Worm (Caenorhabditis elegans) whole organism, L2 larva: ENCODE data around the gene rga-5.

ENCODE experiments used
- C34F6.9 ChIP-seq: fragments of 150-350 bp; optimal IDR thresholded peaks from 2 replicates; lab custom pipeline; 2014; ENCODE audit warnings: missing biosample characterization, missing genetic modification characterization
- F13H6.1 ChIP-seq: sonication (generic microtip); optimal IDR thresholded peaks from 2 replicates; lab custom pipeline; 2016; ENCODE audit warnings: missing genetic modification characterization, missing compliant biosample characterization
- ZK546.5 ChIP-seq: sonication (generic microtip); optimal IDR thresholded peaks from 2 replicates; lab custom pipeline; 2017; ENCODE audit warnings: missing biosample characterization, missing genetic modification characterization
- alr-1 ChIP-seq: fragments of 150-350 bp; optimal IDR thresholded peaks from 2 replicates; lab custom pipeline; 2014; ENCODE audit warnings: missing biosample characterization, missing genetic modification characterization
- aly-2 ChIP-seq: fragments of 150-350 bp; optimal IDR thresholded peaks from 2 replicates; lab custom pipeline; 2014; ENCODE audit warnings: missing biosample characterization, missing genetic modification characterization
- ama-1 ChIP-seq: fragments of 150-350 bp; optimal IDR thresholded peaks from 2 replicates; lab custom pipeline; 2018; ENCODE audit warnings: inconsistent platforms
- ceh-16 ChIP-seq: fragments of 150-350 bp; optimal IDR thresholded peaks from 2 replicates; lab custom pipeline; 2014; ENCODE audit warnings: missing biosample characterization, missing genetic modification characterization
- ceh-82 ChIP-seq: fragments of 150-350 bp; optimal IDR thresholded peaks from 2 replicates; lab custom pipeline; 2014; ENCODE audit warnings: missing biosample characterization, missing genetic modification characterization
- crh-2 ChIP-seq: sonication (generic microtip); optimal IDR thresholded peaks from 2 replicates; lab custom pipeline; 2017; ENCODE audit warnings: missing biosample characterization, missing genetic modification characterization
- dmd-4 ChIP-seq: sonication (generic microtip); optimal IDR thresholded peaks from 2 replicates; lab custom pipeline; 2017; ENCODE audit warnings: missing biosample characterization, missing genetic modification characterization
- elt-1 ChIP-seq: fragments of 150-350 bp; optimal IDR thresholded peaks from 2 replicates; lab custom pipeline; 2014; ENCODE audit warnings: missing biosample characterization, missing genetic modification characterization
- fos-1 ChIP-seq: fragments of 150-350 bp; optimal IDR thresholded peaks from 2 replicates; lab custom pipeline; 2014; ENCODE audit warnings: missing biosample characterization, missing genetic modification characterization
- gmeb-1 ChIP-seq: fragments of 150-350 bp; optimal IDR thresholded peaks from 2 replicates; lab custom pipeline; 2014; ENCODE audit warnings: missing biosample characterization, missing genetic modification characterization
- lin-11 ChIP-seq: fragments of 150-350 bp; sonication (generic microtip); optimal IDR thresholded peaks from 2 replicates; lab custom pipeline; 2014; ENCODE audit warnings: missing biosample characterization, missing genetic modification characterization, inconsistent platforms, mixed read lengths
- lsy-2 ChIP-seq, 2 experiments: fragments of 150-350 bp in 1 of 2; sonication (generic microtip) in 1 of 2; optimal IDR thresholded peaks; 2 replicates each; lab custom pipeline; 2014 to 2017; ENCODE audit warnings: missing biosample characterization in 2 of 2, missing genetic modification characterization in 2 of 2
- mab-5 ChIP-seq: fragments of 150-350 bp; optimal IDR thresholded peaks from 2 replicates; lab custom pipeline; 2014; ENCODE audit warnings: missing biosample characterization, missing genetic modification characterization
- mbf-1 ChIP-seq: sonication (generic microtip); optimal IDR thresholded peaks from 2 replicates; lab custom pipeline; 2017; ENCODE audit warnings: missing biosample characterization, missing genetic modification characterization
- mdl-1 ChIP-seq, 2 experiments: fragments of 150-350 bp in 1 of 2; sonication (generic microtip) in 1 of 2; optimal IDR thresholded peaks; 2 replicates each; lab custom pipeline; 2017; ENCODE audit warnings: missing biosample characterization in 2 of 2, missing genetic modification characterization in 2 of 2
- nhr-10 ChIP-seq: sonication (generic microtip); optimal IDR thresholded peaks from 2 replicates; lab custom pipeline; 2017; ENCODE audit warnings: missing biosample characterization, missing genetic modification characterization
- nhr-12 ChIP-seq: fragments of 150-350 bp; optimal IDR thresholded peaks from 2 replicates; lab custom pipeline; 2014; ENCODE audit warnings: missing biosample characterization, missing genetic modification characterization
- nhr-129 ChIP-seq: fragments of 150-350 bp; optimal IDR thresholded peaks from 2 replicates; lab custom pipeline; 2014; ENCODE audit warnings: missing biosample characterization, missing genetic modification characterization
- nhr-21 ChIP-seq: fragments of 150-350 bp; optimal IDR thresholded peaks from 2 replicates; lab custom pipeline; 2014; ENCODE audit warnings: missing biosample characterization, missing genetic modification characterization
- nhr-23 ChIP-seq: fragments of 150-350 bp; optimal IDR thresholded peaks from 2 replicates; lab custom pipeline; 2014; ENCODE audit warnings: missing biosample characterization, missing genetic modification reagents, missing genetic modification characterization
- nhr-237 ChIP-seq: fragments of 150-350 bp; optimal IDR thresholded peaks from 2 replicates; lab custom pipeline; 2014; ENCODE audit warnings: missing biosample characterization, missing genetic modification characterization
- nhr-25 ChIP-seq: fragments of 150-350 bp; sonication (generic microtip); optimal IDR thresholded peaks from 3 replicates; lab custom pipeline; 2014; ENCODE audit warnings: missing biosample characterization, missing genetic modification characterization
- nhr-6 ChIP-seq: fragments of 150-350 bp; optimal IDR thresholded peaks from 2 replicates; lab custom pipeline; 2014; ENCODE audit warnings: missing biosample characterization, missing genetic modification characterization
- peb-1 ChIP-seq: fragments of 150-350 bp; optimal IDR thresholded peaks from 2 replicates; lab custom pipeline; 2014; ENCODE audit warnings: missing biosample characterization, missing genetic modification characterization
- sem-4 ChIP-seq: fragments of 150-350 bp; optimal IDR thresholded peaks from 2 replicates; lab custom pipeline; 2014; ENCODE audit warnings: missing biosample characterization, missing genetic modification reagents, missing genetic modification characterization
- skn-1 ChIP-seq: sonication (generic microtip); optimal IDR thresholded peaks from 2 replicates; lab custom pipeline; 2017; ENCODE audit warnings: missing biosample characterization, missing genetic modification characterization
- sma-3 ChIP-seq: sonication (generic microtip); optimal IDR thresholded peaks from 2 replicates; lab custom pipeline; 2016; ENCODE audit warnings: missing genetic modification reagents, missing genetic modification characterization, missing compliant biosample characterization
- sma-9 ChIP-seq, 2 experiments: fragments of 150-350 bp in 1 of 2; sonication (generic microtip) in 1 of 2; optimal IDR thresholded peaks; 2 replicates each; lab custom pipeline; 2014 to 2016; ENCODE audit warnings: missing genetic modification characterization in 2 of 2, mild to moderate bottlenecking in 1 of 2, missing biosample characterization in 1 of 2, missing compliant biosample characterization in 1 of 2, missing genetic modification reagents in 1 of 2, moderate library complexity in 1 of 2
- snpc-4 ChIP-seq: fragments of 150-350 bp; optimal IDR thresholded peaks from 2 replicates; lab custom pipeline; 2014; ENCODE audit warnings: missing biosample characterization, missing genetic modification characterization
- unc-39 ChIP-seq: fragments of 150-350 bp; optimal IDR thresholded peaks from 2 replicates; lab custom pipeline; 2014; ENCODE audit warnings: missing biosample characterization, missing genetic modification characterization
- unc-55 ChIP-seq: fragments of 150-350 bp; sonication (generic microtip); optimal IDR thresholded peaks from 3 replicates; lab custom pipeline; 2014; ENCODE audit warnings: missing biosample characterization, missing genetic modification reagents, missing genetic modification characterization
- zag-1 ChIP-seq: fragments of 150-350 bp; optimal IDR thresholded peaks from 2 replicates; lab custom pipeline; 2014; ENCODE audit warnings: missing biosample characterization, missing genetic modification characterization
- ztf-11 ChIP-seq: sonication (generic microtip); optimal IDR thresholded peaks from 2 replicates; lab custom pipeline; 2017; ENCODE audit warnings: missing biosample characterization, missing genetic modification characterization
- ztf-4 ChIP-seq: fragments of 150-350 bp; optimal IDR thresholded peaks from 2 replicates; lab custom pipeline; 2014; ENCODE audit warnings: missing biosample characterization, missing genetic modification characterization

rga-5 gene

ce11 chrIV:13877707-13878106 lies 50.0 kb downstream of the rga-5 start (continued):
- TF ChIP-seq lsy-2 (tag; optimal IDR thresholded peaks at IDR 0.05; lab: Kevin White, UChicago) (peak; percentile 6 to 73), mdl-1 (tag; optimal IDR thresholded peaks at IDR 0.05; lab: Kevin White, UChicago) (no peak), fos-1 (tag; lab: Kevin White, UChicago) (no peak), sma-9 (GFP tag; optimal IDR thresholded peaks at IDR 0.05; lab: Kevin White, UChicago) (peak; percentile 11), sma-9 (tag; optimal IDR thresholded peaks at IDR 0.05; lab: Kevin White, UChicago) (no peak)

ce11 chrIV:13878123-13878522 lies 50.4 kb downstream of the rga-5 start:
- no peak for TF ChIP-seq elt-1 (tag; lab: Kevin White, UChicago)
- no peak for TF ChIP-seq mbf-1
- no peak for TF ChIP-seq sem-4
- TF ChIP-seq skn-1: no peak
- TF ChIP-seq nhr-12 (tag; lab: Kevin White, UChicago): no peak
- TF ChIP-seq F13H6.1 (tag; lab: Kevin White, UChicago): no peak
- no peak for TF ChIP-seq ceh-82 (tag; lab: Kevin White, UChicago)
- no peak for TF ChIP-seq mdl-1 (tag; optimal IDR thresholded peaks at IDR 0.05; lab: Kevin White, UChicago)
- TF ChIP-seq nhr-23 (tag; lab: Kevin White, UChicago): no peak
- TF ChIP-seq nhr-6 (tag; lab: Kevin White, UChicago): no peak
- TF ChIP-seq ama-1 (lab: Kevin White, UChicago): no peak
- no peak for TF ChIP-seq nhr-237 (tag; lab: Kevin White, UChicago)
- no peak for TF ChIP-seq nhr-129 (tag; lab: Kevin White, UChicago)
- no peak for TF ChIP-seq nhr-25
- TF ChIP-seq unc-39 (tag; lab: Kevin White, UChicago): no peak
- no peak for TF ChIP-seq ztf-11 (tag; lab: Kevin White, UChicago)
- no peak for TF ChIP-seq zag-1 (tag; lab: Kevin White, UChicago)

DNA sequence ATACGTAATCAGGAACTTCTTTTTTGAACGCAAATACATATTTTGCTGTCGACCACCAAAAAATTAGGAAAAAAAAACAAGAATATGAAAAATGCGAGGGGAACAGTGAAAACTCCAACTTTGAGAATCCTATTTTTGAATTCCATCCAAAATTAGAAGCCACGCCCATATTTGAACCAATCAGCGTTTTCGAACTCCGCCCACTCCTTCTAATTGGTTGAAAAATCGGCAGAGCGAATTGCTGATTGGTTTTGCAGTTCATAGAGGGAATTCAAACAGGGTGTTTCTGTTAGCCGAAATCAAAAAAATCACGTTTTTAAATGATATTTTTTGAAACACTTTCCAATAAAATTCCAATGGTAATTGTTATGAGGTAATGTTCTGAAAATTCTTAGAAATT lies 51.1 kb downstream of the rga-5 start:
- TF ChIP-seq crh-2 (tag; lab: Kevin White, UChicago): no peak
- TF ChIP-seq nhr-6 (tag; lab: Kevin White, UChicago): no peak
- no peak for TF ChIP-seq alr-1
- no peak for TF ChIP-seq mbf-1
- TF ChIP-seq dmd-4 (tag; lab: Kevin White, UChicago): no peak
- no peak for TF ChIP-seq ama-1 (lab: Kevin White, UChicago)
- no peak for TF ChIP-seq sma-9 (GFP tag; optimal IDR thresholded peaks at IDR 0.05; lab: Kevin White, UChicago)
- no peak for TF ChIP-seq sma-9 (tag; optimal IDR thresholded peaks at IDR 0.05; lab: Kevin White, UChicago)
- TF ChIP-seq unc-39 (tag; lab: Kevin White, UChicago): no peak
- no peak for TF ChIP-seq lin-11 (tag; lab: Kevin White, UChicago)

- TF ChIP-seq lin-11 (tag; lab: Kevin White, UChicago) (no peak), nhr-6 (tag; lab: Kevin White, UChicago) (no peak), ztf-4 (tag; lab: Kevin White, UChicago) (no peak), sma-3 (GFP tag; lab: Kevin White, UChicago) (no peak), zag-1 (tag; lab: Kevin White, UChicago) (no peak), skn-1 (no peak), ama-1 (lab: Kevin White, UChicago) (no peak), nhr-23 (tag; lab: Kevin White, UChicago) (no peak), nhr-21 (tag; lab: Kevin White, UChicago) (no peak), nhr-10 (no peak), nhr-129 (tag; lab: Kevin White, UChicago) (no peak), peb-1 (tag; lab: Kevin White, UChicago) (no peak), gmeb-1 (tag; lab: Kevin White, UChicago) (no peak), alr-1 (no peak), mab-5 (tag; lab: Kevin White, UChicago) (no peak), unc-55 (GFP tag; lab: Kevin White, UChicago) (no peak), F13H6.1 (tag; lab: Kevin White, UChicago) (no peak), ceh-16 (no peak), mbf-1 (no peak)
These were observed 52.2 kb downstream of the rga-5 start, which contains the start of gene B0513.4 for ce11 chrIV:13879851-13880250. Gene B0513.4, plus strand, starts transcription at chrIV:13880151.

DNA sequence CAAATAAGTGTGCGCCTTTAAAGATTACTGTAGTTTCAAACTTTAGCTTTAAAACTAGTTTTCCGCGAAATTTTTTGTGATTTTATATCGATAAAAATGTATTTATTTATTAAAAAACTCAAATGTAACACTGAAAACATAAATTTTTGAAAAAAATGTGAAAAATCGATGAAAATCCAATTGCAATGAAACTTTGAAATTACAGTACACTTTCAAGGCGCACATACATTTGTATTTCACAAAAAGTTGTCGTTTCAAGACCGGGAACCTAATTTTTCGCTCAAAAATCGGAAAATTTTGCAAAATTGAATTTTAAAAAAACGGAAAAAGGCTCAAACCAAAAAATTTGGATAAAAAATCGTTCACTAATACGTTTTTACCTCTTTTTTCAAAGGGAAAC lies 52.7 kb downstream of the rga-5 start:
- TF ChIP-seq sem-4: no peak
- TF ChIP-seq ama-1 (lab: Kevin White, UChicago): no peak
- no peak for TF ChIP-seq ceh-82 (tag; lab: Kevin White, UChicago)
- TF ChIP-seq lin-11 (tag; lab: Kevin White, UChicago): no peak
- no peak for TF ChIP-seq mab-5 (tag; lab: Kevin White, UChicago)
- no peak for TF ChIP-seq mbf-1
- no peak for TF ChIP-seq aly-2
- no peak for TF ChIP-seq ztf-4 (tag; lab: Kevin White, UChicago)
- TF ChIP-seq ceh-16: no peak
- no peak for TF ChIP-seq nhr-12 (tag; lab: Kevin White, UChicago)
- TF ChIP-seq nhr-23 (tag; lab: Kevin White, UChicago): no peak
- TF ChIP-seq snpc-4 (tag; lab: Kevin White, UChicago): no peak
- no peak for TF ChIP-seq gmeb-1 (tag; lab: Kevin White, UChicago)
- no peak for TF ChIP-seq alr-1
- no peak for TF ChIP-seq ztf-11 (tag; lab: Kevin White, UChicago)
- TF ChIP-seq nhr-6 (tag; lab: Kevin White, UChicago): no peak
- TF ChIP-seq ZK546.5: no peak
- no peak for TF ChIP-seq C34F6.9 (tag; lab: Kevin White, UChicago)
- no peak for TF ChIP-seq sma-3 (GFP tag; lab: Kevin White, UChicago)
- no peak for TF ChIP-seq fos-1 (tag; lab: Kevin White, UChicago)
